Fruit fly (Drosophila melanogaster): ENCODE results near the gene Brd8.

Gene Brd8

dm6 chr3R:29217309-29217708 is 6.0 kb upstream of the Brd8 start:
- TF ChIP-seq cyc (GFP tag; optimal IDR thresholded peaks at IDR 0.05), result no peak
- peak in 1 of 2 experiments; percentile 16 for TF ChIP-seq ss (GFP tag; optimal IDR thresholded peaks at IDR 0.05)

- no peak for TF ChIP-seq CG3032 (tag; optimal IDR thresholded peaks at IDR 0.05)
- TF ChIP-seq Hr4 (GFP tag; optimal IDR thresholded peaks at IDR 0.05), result peak; percentile 24
- peak; percentile 11 for TF ChIP-seq Met (GFP tag; optimal IDR thresholded peaks at IDR 0.05)
- peak; percentile 1 for TF ChIP-seq esn (GFP tag; optimal IDR thresholded peaks at IDR 0.05)
- TF ChIP-seq topi (GFP tag; optimal IDR thresholded peaks at IDR 0.05), result no peak
- no peak for TF ChIP-seq fkh (GFP tag; optimal IDR thresholded peaks at IDR 0.05)
- TF ChIP-seq CG7368 (GFP tag; optimal IDR thresholded peaks at IDR 0.05), result no peak
- peak; percentile 28 for TF ChIP-seq CG32006 (GFP tag; optimal IDR thresholded peaks at IDR 0.05)
- no peak for TF ChIP-seq salr (GFP tag; optimal IDR thresholded peaks at IDR 0.05)
- peak; percentile 76 for TF ChIP-seq Eip78C (GFP tag)
- no peak for TF ChIP-seq Eip75B (GFP tag; optimal IDR thresholded peaks at IDR 0.05)
- TF ChIP-seq CG6276 (GFP tag; optimal IDR thresholded peaks at IDR 0.05), result no peak
- no peak for TF ChIP-seq Sox14 (GFP tag; optimal IDR thresholded peaks at IDR 0.05)
- no peak for TF ChIP-seq dsx (GFP tag; optimal IDR thresholded peaks at IDR 0.05; ENCODE audit: poor library complexity, severe bottlenecking)
- no peak for TF ChIP-seq CG8319 (GFP tag; optimal IDR thresholded peaks at IDR 0.05)
- TF ChIP-seq CG6808 (GFP tag; optimal IDR thresholded peaks at IDR 0.05), result no peak
- peak; percentile 15 for TF ChIP-seq OdsH (GFP tag; optimal IDR thresholded peaks at IDR 0.05)
- TF ChIP-seq Lpt (GFP tag; optimal IDR thresholded peaks at IDR 0.05), result no peak
These were observed 5.3 kb upstream of the Brd8 start for dm6 chr3R:29218001-29218400.

dm6 chr3R:29219948-29220347 is 3.3 kb upstream of the Brd8 start, which contains the start of gene eEF1gamma:
Gene eEF1gamma (plus strand): TSS chr3R:29220172.
- TF ChIP-seq CG7368 (GFP tag; optimal IDR thresholded peaks at IDR 0.05) (peak; percentile 87), CG6163 (GFP tag; IDR thresholded peaks at IDR 0.05) (peak; percentile 96), CG16779 (tag; optimal IDR thresholded peaks at IDR 0.05) (peak; percentile 82), vri (GFP tag; optimal IDR thresholded peaks at IDR 0.05) (peak; percentile 91), Gug (GFP tag; IDR thresholded peaks at IDR 0.05) (peak; percentile 58), Lpt (GFP tag; optimal IDR thresholded peaks at IDR 0.05) (peak; percentile 61), Ets96B (tag; optimal IDR thresholded peaks at IDR 0.05) (peak; percentile 65), Smox (GFP tag; optimal IDR thresholded peaks at IDR 0.05) (no peak), esn (GFP tag; optimal IDR thresholded peaks at IDR 0.05) (peak; percentile 95), topi (GFP tag; optimal IDR thresholded peaks at IDR 0.05) (peak; percentile 93), CG11294 (GFP tag; IDR thresholded peaks at IDR 0.05) (peak; percentile 54; the same call in 1 of the 2 replicates), fd85E (GFP tag; optimal IDR thresholded peaks at IDR 0.05) (peak; percentile 86), Eip75B (GFP tag; optimal IDR thresholded peaks at IDR 0.05) (peak; percentile 93), svp (GFP tag) (no peak), cyc (GFP tag; optimal IDR thresholded peaks at IDR 0.05) (peak; percentile 92), fkh (GFP tag; optimal IDR thresholded peaks at IDR 0.05) (peak; percentile 94), salr (GFP tag; optimal IDR thresholded peaks at IDR 0.05) (peak in 1 of 2 experiments; percentile 94), CG9139 (GFP tag; optimal IDR thresholded peaks at IDR 0.05) (no peak), CG6792 (GFP tag; optimal IDR thresholded peaks at IDR 0.05) (peak; percentile 88), CG3032 (tag; optimal IDR thresholded peaks at IDR 0.05) (peak; percentile 81), Sox14 (GFP tag; optimal IDR thresholded peaks at IDR 0.05) (peak; percentile 86), dsx (GFP tag; optimal IDR thresholded peaks at IDR 0.05; ENCODE audit: poor library complexity, severe bottlenecking) (peak; percentile 66), CG6276 (GFP tag; optimal IDR thresholded peaks at IDR 0.05) (peak; percentile 62), Hr39 (GFP tag; optimal IDR thresholded peaks at IDR 0.05) (peak; percentile 87), Eip78C (GFP tag) (peak; percentile 97), CG32006 (GFP tag; optimal IDR thresholded peaks at IDR 0.05) (peak; percentile 71), CG3919 (GFP tag; optimal IDR thresholded peaks at IDR 0.05) (peak; percentile 96), Sox102F (GFP tag; optimal IDR thresholded peaks at IDR 0.05) (peak; percentile 93), acj6 (GFP tag; optimal IDR thresholded peaks at IDR 0.05) (peak; percentile 91), CG8119 (GFP tag; IDR thresholded peaks at IDR 0.05) (peak; percentile 49; the same call in 2 of the 3 replicates), CG10631 (GFP tag; optimal IDR thresholded peaks at IDR 0.05) (no peak), net (GFP tag; optimal IDR thresholded peaks at IDR 0.05) (peak; percentile 94), Hr4 (GFP tag; optimal IDR thresholded peaks at IDR 0.05) (peak; percentile 75), CG1621 (tag; optimal IDR thresholded peaks at IDR 0.05) (peak; percentile 85), Blimp-1 (GFP tag; optimal IDR thresholded peaks at IDR 0.05) (peak; percentile 86), CG11762 (GFP tag; optimal IDR thresholded peaks at IDR 0.05; ENCODE audit: insufficient read depth) (peak; percentile 88), fd59A (GFP tag; optimal IDR thresholded peaks at IDR 0.05) (peak; percentile 80), OdsH (GFP tag; optimal IDR thresholded peaks at IDR 0.05) (peak; percentile 91), CG15336 (GFP tag; IDR thresholded peaks at IDR 0.05) (peak; percentile 65), ss (GFP tag; optimal IDR thresholded peaks at IDR 0.05) (peak; percentile 82 to 94), CG8632 (GFP tag; optimal IDR thresholded peaks at IDR 0.05) (peak; percentile 88), CG11902 (GFP tag; optimal IDR thresholded peaks at IDR 0.05) (peak; percentile 64)

Data from whole organism, prepupa.